Fruit fly (Drosophila melanogaster): ENCODE measurements around the gene Osi3.
A peak's percentile ranks its signal among the peaks of the same experiment; 100 is the strongest.

The Osi3 gene

DNA sequence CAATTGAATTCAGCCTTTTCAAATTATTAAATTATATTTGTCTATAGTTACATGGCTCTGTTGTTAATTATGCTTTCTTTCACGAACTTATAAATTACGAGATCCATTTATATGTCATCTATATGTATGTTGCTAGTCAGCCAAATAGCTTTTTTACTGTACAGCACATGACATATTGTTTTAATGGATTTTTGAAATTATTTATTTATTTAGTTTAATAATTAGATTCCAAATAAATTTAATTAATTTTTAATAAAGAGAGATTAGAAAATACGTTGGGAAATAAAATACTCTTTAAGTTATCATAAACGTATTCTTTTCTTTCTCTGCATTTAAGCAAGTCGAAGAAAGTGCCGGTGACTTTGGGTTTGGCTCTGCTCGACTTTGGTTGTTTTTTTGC is 25.7 kb downstream of the Osi3 start (continued):
- TF ChIP-seq kay (GFP tag; optimal IDR thresholded peaks at IDR 0.05) = no peak
- TF ChIP-seq Poxn (GFP tag; IDR thresholded peaks at IDR 0.05) = no peak
- peak; percentile 65 for TF ChIP-seq Ssrp (tag; optimal IDR thresholded peaks at IDR 0.05)
- no peak for TF ChIP-seq run (tag; optimal IDR thresholded peaks at IDR 0.05)
- peak; percentile 47 for TF ChIP-seq CG7556 (GFP tag; optimal IDR thresholded peaks at IDR 0.05)
- no peak for TF ChIP-seq CG16863 (GFP tag; optimal IDR thresholded peaks at IDR 0.05)
- no peak for TF ChIP-seq CG13123 (GFP tag; optimal IDR thresholded peaks at IDR 0.05)
- no peak for TF ChIP-seq tgo (GFP tag; IDR thresholded peaks at IDR 0.05)
- TF ChIP-seq CG17385 (GFP tag; optimal IDR thresholded peaks at IDR 0.05) = peak; percentile 15
- peak; percentile 82 for TF ChIP-seq CG17361 (GFP tag; IDR thresholded peaks at IDR 0.05)
- no peak for TF ChIP-seq dati (GFP tag; IDR thresholded peaks at IDR 0.05)
- TF ChIP-seq HmgD (GFP tag; optimal IDR thresholded peaks at IDR 0.05) = no peak
- no peak for TF ChIP-seq eve (GFP tag; optimal IDR thresholded peaks at IDR 0.05)
- TF ChIP-seq CG18262 (tag; optimal IDR thresholded peaks at IDR 0.05) = peak; percentile 81
- TF ChIP-seq Lhr (GFP tag; optimal IDR thresholded peaks at IDR 0.05) = no peak
- TF ChIP-seq CG4424 (GFP tag; optimal IDR thresholded peaks at IDR 0.05) = peak; percentile 24
- no peak for TF ChIP-seq dpn (GFP tag; optimal IDR thresholded peaks at IDR 0.05)
- TF ChIP-seq dysf (GFP tag; IDR thresholded peaks at IDR 0.05) = no peak
- peak; percentile 5 for TF ChIP-seq az2 (GFP tag; optimal IDR thresholded peaks at IDR 0.05)
- no peak for TF ChIP-seq CG3163 (GFP tag; optimal IDR thresholded peaks at IDR 0.05)
- no peak for TF ChIP-seq tin (GFP tag; optimal IDR thresholded peaks at IDR 0.05)
- peak; percentile 63 for TF ChIP-seq sens (GFP tag)
- TF ChIP-seq CG13296 (GFP tag; optimal IDR thresholded peaks at IDR 0.05) = no peak
- TF ChIP-seq sim (GFP tag; IDR thresholded peaks at IDR 0.05) = no peak
- TF ChIP-seq phol (tag; optimal IDR thresholded peaks at IDR 0.05) = peak; percentile 72
- TF ChIP-seq CG6254 (GFP tag; optimal IDR thresholded peaks at IDR 0.05) = peak; percentile 32
- no peak for TF ChIP-seq CrebB (tag; optimal IDR thresholded peaks at IDR 0.05)
- no peak for TF ChIP-seq disco-r (GFP tag; optimal IDR thresholded peaks at IDR 0.05)
- peak; percentile 29 for TF ChIP-seq CG10267 (tag; optimal IDR thresholded peaks at IDR 0.05)
- no peak for TF ChIP-seq ftz-f1 (GFP tag; optimal IDR thresholded peaks at IDR 0.05)
- no peak for TF ChIP-seq CG11696 (GFP tag; IDR thresholded peaks at IDR 0.05)
- no peak for TF ChIP-seq CG8290 (GFP tag; optimal IDR thresholded peaks at IDR 0.05)
- TF ChIP-seq CG8290 (tag; optimal IDR thresholded peaks at IDR 0.05) = no peak
- peak; percentile 29 for TF ChIP-seq ewg (GFP tag; optimal IDR thresholded peaks at IDR 0.05)
- TF ChIP-seq insv (GFP tag; optimal IDR thresholded peaks at IDR 0.05) = no peak
- peak; percentile 20 for TF ChIP-seq CG30403 (GFP tag; optimal IDR thresholded peaks at IDR 0.05)
- TF ChIP-seq dimm (GFP tag; IDR thresholded peaks at IDR 0.05) = no peak
- peak; percentile 56 for TF ChIP-seq CG8924 (tag; optimal IDR thresholded peaks at IDR 0.05)
- TF ChIP-seq cad (GFP tag; optimal IDR thresholded peaks at IDR 0.05) = no peak
- peak; percentile 68 for TF ChIP-seq CG10979 (tag; optimal IDR thresholded peaks at IDR 0.05)
- TF ChIP-seq shn (GFP tag; optimal IDR thresholded peaks at IDR 0.05) = no peak
- no peak for TF ChIP-seq Dll (GFP tag; IDR thresholded peaks at IDR 0.05; ENCODE audit: partially characterized antibody)
- TF ChIP-seq CG30431 (GFP tag; optimal IDR thresholded peaks at IDR 0.05) = no peak
- TF ChIP-seq CG5180 (GFP tag; optimal IDR thresholded peaks at IDR 0.05) = no peak
- TF ChIP-seq CG14441 (GFP tag; IDR thresholded peaks at IDR 0.05) = no peak
- TF ChIP-seq Atf3 (GFP tag; optimal IDR thresholded peaks at IDR 0.05) = no peak
- TF ChIP-seq CG16779 (GFP tag; IDR thresholded peaks at IDR 0.05) = no peak
- no peak for TF ChIP-seq Ptx1 (GFP tag; IDR thresholded peaks at IDR 0.05)
- peak; percentile 70 for TF ChIP-seq dmrt99B (tag; optimal IDR thresholded peaks at IDR 0.05)
- peak; percentile 43 for TF ChIP-seq CG11504 (tag; optimal IDR thresholded peaks at IDR 0.05)
- TF ChIP-seq Rx (GFP tag; IDR thresholded peaks at IDR 0.05) = no peak
- TF ChIP-seq gcm (GFP tag; optimal IDR thresholded peaks at IDR 0.05) = no peak
- no peak for TF ChIP-seq Abd-B (GFP tag; optimal IDR thresholded peaks at IDR 0.05)

All from whole organism, embryonic.